Worm (Caenorhabditis elegans) whole organism, L2 larva: Measurements from ENCODE around the gene T04F3.3.

ENCODE experiments used
- C34F6.9 ChIP-seq: fragments of 150-350 bp; optimal IDR thresholded peaks from 2 replicates; lab custom pipeline; 2014; ENCODE audit warnings: missing biosample characterization, missing genetic modification characterization
- ama-1 ChIP-seq: fragments of 150-350 bp; optimal IDR thresholded peaks from 2 replicates; lab custom pipeline; 2018; ENCODE audit warnings: inconsistent platforms
- blmp-1 ChIP-seq: sonication (generic microtip); optimal IDR thresholded peaks from 2 replicates; lab custom pipeline; 2017; ENCODE audit warnings: missing genetic modification characterization, mild to moderate bottlenecking, missing compliant biosample characterization, antibody characterized with exemption, moderate library complexity; ENCODE audit not compliant: insufficient read depth
- ceh-16 ChIP-seq: fragments of 150-350 bp; optimal IDR thresholded peaks from 2 replicates; lab custom pipeline; 2014; ENCODE audit warnings: missing biosample characterization, missing genetic modification characterization
- crh-2 ChIP-seq: sonication (generic microtip); optimal IDR thresholded peaks from 2 replicates; lab custom pipeline; 2017; ENCODE audit warnings: missing biosample characterization, missing genetic modification characterization
- lsy-2 ChIP-seq, 2 experiments: fragments of 150-350 bp in 1 of 2; sonication (generic microtip) in 1 of 2; optimal IDR thresholded peaks; 2 replicates each; lab custom pipeline; 2014 to 2017; ENCODE audit warnings: missing biosample characterization in 2 of 2, missing genetic modification characterization in 2 of 2
- mab-5 ChIP-seq: fragments of 150-350 bp; optimal IDR thresholded peaks from 2 replicates; lab custom pipeline; 2014; ENCODE audit warnings: missing biosample characterization, missing genetic modification characterization
- nhr-129 ChIP-seq: fragments of 150-350 bp; optimal IDR thresholded peaks from 2 replicates; lab custom pipeline; 2014; ENCODE audit warnings: missing biosample characterization, missing genetic modification characterization
- nhr-25 ChIP-seq: fragments of 150-350 bp; sonication (generic microtip); optimal IDR thresholded peaks from 3 replicates; lab custom pipeline; 2014; ENCODE audit warnings: missing biosample characterization, missing genetic modification characterization
- peb-1 ChIP-seq: fragments of 150-350 bp; optimal IDR thresholded peaks from 2 replicates; lab custom pipeline; 2014; ENCODE audit warnings: missing biosample characterization, missing genetic modification characterization
- sma-3 ChIP-seq: sonication (generic microtip); optimal IDR thresholded peaks from 2 replicates; lab custom pipeline; 2016; ENCODE audit warnings: missing genetic modification reagents, missing genetic modification characterization, missing compliant biosample characterization
- sma-9 ChIP-seq, 2 experiments: fragments of 150-350 bp in 1 of 2; sonication (generic microtip) in 1 of 2; optimal IDR thresholded peaks; 2 replicates each; lab custom pipeline; 2014 to 2016; ENCODE audit warnings: missing genetic modification characterization in 2 of 2, mild to moderate bottlenecking in 1 of 2, missing biosample characterization in 1 of 2, missing compliant biosample characterization in 1 of 2, missing genetic modification reagents in 1 of 2, moderate library complexity in 1 of 2

The T04F3.3 gene

DNA sequence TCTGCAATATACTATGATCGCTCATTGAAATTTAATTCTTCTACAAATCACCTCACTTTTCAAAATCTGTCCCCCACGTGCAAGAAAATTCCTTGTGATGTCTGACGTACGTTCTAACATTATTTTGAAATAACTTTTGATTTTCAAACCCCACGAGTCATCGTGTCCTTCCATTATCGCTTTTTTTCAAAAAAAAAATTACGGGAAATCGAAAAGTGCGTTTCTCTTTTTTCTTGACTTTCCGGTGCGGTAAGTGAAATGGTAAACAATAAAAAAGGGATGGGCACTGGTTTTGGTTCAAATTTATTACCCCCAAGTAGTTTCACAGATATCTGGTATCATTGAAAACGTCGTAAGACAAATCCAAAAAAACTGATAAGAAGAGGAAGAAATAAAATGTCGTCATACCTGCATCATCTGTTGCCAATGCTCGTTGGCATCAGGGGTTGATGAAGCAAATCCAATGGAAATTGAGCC is 44.8 kb downstream of the T04F3.3 start:
- peak in 1 of 2 experiments; percentile 14 for TF ChIP-seq lsy-2 (tag; optimal IDR thresholded peaks at IDR 0.05; lab: Kevin White, UChicago)
- TF ChIP-seq sma-3 = peak; percentile 63
- TF ChIP-seq ama-1 (lab: Kevin White, UChicago) = no peak
- peak; percentile 68 for TF ChIP-seq nhr-129 (tag; lab: Kevin White, UChicago)
- TF ChIP-seq sma-9 (GFP tag; optimal IDR thresholded peaks at IDR 0.05; lab: Kevin White, UChicago) = peak; percentile 88
- TF ChIP-seq sma-9 (tag; optimal IDR thresholded peaks at IDR 0.05; lab: Kevin White, UChicago) = no peak
- peak; percentile 72 for TF ChIP-seq blmp-1 (tag; lab: Kevin White, UChicago)
- TF ChIP-seq nhr-25 (tag; lab: Kevin White, UChicago) = peak; percentile 45
- no peak for TF ChIP-seq ceh-16
- no peak for TF ChIP-seq peb-1 (tag; lab: Kevin White, UChicago)

DNA sequence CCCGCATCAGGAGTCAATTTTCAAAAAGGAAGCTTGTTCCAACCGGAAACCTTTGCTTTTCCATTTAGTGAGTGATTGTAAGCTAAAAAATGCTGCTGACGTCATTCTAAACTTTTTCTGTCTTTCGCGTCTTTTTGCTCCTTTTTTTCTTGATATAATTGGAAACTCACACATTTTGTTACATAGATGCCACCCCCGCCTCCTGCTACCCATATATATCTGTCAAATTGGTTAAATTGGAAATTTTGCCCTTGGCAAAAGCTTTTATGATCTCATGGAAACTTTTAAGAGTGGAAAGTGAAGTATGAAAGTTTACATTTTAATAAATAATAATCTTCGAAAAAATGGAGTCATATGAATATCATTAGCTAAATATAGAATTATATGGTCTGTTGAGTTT is 51.2 kb downstream of the T04F3.3 start:
- TF ChIP-seq crh-2 (tag; lab: Kevin White, UChicago) (peak; percentile 18), ceh-16 (no peak), C34F6.9 (tag; lab: Kevin White, UChicago) (peak; percentile 3), mab-5 (no peak)
